Worm (Caenorhabditis elegans): Measurements from ENCODE around the gene npp-18.
A peak's percentile ranks its signal among the peaks of the same experiment; 100 is the strongest.

Gene npp-18

ce11 chrIII:13301983-13302382 is 5.3 kb downstream of the npp-18 start:
- TF ChIP-seq dmd-4 (tag; optimal IDR thresholded peaks at IDR 0.05) (no peak), zag-1 (tag; optimal IDR thresholded peaks at IDR 0.05) (no peak), lsy-2 (tag; optimal IDR thresholded peaks at IDR 0.05) (no peak), ztf-4 (tag; optimal IDR thresholded peaks at IDR 0.05) (no peak), unc-39 (tag; optimal IDR thresholded peaks at IDR 0.05) (no peak), elt-3 (tag; optimal IDR thresholded peaks at IDR 0.05) (no peak), nhr-11 (tag; optimal IDR thresholded peaks at IDR 0.05) (no peak), ceh-16 (tag; optimal IDR thresholded peaks at IDR 0.05) (no peak), C34F6.9 (tag; optimal IDR thresholded peaks at IDR 0.05) (no peak), ztf-1 (GFP tag; conservative IDR thresholded peaks at IDR 0.05) (no peak), nhr-6 (tag; optimal IDR thresholded peaks at IDR 0.05) (no peak), ZK546.5 (tag; optimal IDR thresholded peaks at IDR 0.05) (no peak), nhr-77 (tag; optimal IDR thresholded peaks at IDR 0.05) (no peak), ama-1 (optimal IDR thresholded peaks at IDR 0.05) (no peak)

DNA sequence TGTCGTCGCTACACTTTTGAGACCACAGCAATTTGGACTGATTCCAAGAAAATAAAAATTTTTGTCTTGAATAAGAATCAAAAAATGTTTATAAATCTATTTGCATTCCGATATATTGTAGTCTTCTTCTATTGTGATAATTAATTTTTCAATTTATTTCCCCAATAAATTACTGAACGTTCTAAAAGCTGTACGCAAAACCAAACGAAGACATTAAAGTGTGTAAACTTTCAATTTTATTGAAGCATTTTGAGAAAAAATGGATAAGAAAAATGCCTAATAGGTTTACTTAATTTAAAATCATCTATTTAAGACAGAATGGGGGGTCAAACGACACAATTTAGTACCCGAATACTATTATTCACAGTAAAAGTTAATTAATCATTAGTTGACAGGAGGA is 5.9 kb downstream of the npp-18 start:
- TF ChIP-seq elt-3 (tag; optimal IDR thresholded peaks at IDR 0.05) = no peak
- no peak for TF ChIP-seq blmp-1 (tag; optimal IDR thresholded peaks at IDR 0.05; ENCODE audit: insufficient read depth)
- TF ChIP-seq ceh-16 (tag; optimal IDR thresholded peaks at IDR 0.05) = no peak

ce11 chrIII:13305537-13305936 is 8.9 kb downstream of the npp-18 start:
- TF ChIP-seq mab-5 (tag; optimal IDR thresholded peaks at IDR 0.05) (no peak), egl-27 (tag; optimal IDR thresholded peaks at IDR 0.05) (no peak), fos-1 (tag; optimal IDR thresholded peaks at IDR 0.05) (no peak), sem-4 (tag; optimal IDR thresholded peaks at IDR 0.05) (no peak), nhr-23 (tag; optimal IDR thresholded peaks at IDR 0.05) (no peak)

DNA sequence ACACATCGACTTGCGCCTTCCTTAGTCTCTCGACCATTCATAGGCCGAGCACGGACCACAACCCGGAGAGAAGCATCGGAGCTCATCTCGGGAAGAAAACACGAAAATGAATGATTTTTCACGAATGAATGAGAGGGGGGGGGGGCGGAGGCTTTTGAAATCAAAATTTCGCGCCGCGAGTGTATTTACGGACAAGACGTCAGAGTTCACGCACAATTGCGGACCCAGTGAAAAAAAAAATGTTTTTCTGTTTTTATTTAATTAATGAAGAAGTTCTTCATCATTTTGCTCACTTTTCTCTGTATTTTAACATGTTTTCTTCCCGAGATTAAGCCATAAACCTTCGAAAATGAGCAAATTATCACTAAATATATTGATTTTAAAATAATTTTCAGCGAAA is 10.5 kb downstream of the npp-18 start, which contains the start of the genes klp-19 and slc-36.1:
TSS of gene klp-19 (minus strand) at position 153 of the 400 bp plus-strand sequence.
TSS of gene slc-36.1 (plus strand) at position 396 of the 400 bp plus-strand sequence.
- TF ChIP-seq lin-39 (tag; optimal IDR thresholded peaks at IDR 0.05) (no peak), crh-2 (tag; optimal IDR thresholded peaks at IDR 0.05) (peak; percentile 19), C34F6.9 (tag; optimal IDR thresholded peaks at IDR 0.05) (peak; percentile 71), ceh-82 (tag; optimal IDR thresholded peaks at IDR 0.05) (no peak), gmeb-1 (tag; optimal IDR thresholded peaks at IDR 0.05) (peak; percentile 62), unc-55 (GFP tag; optimal IDR thresholded peaks at IDR 0.05) (peak; percentile 70), nhr-25 (tag; optimal IDR thresholded peaks at IDR 0.05) (peak; percentile 13), ztf-4 (tag; optimal IDR thresholded peaks at IDR 0.05) (no peak)

- TF ChIP-seq blmp-1 (tag; optimal IDR thresholded peaks at IDR 0.05; ENCODE audit: insufficient read depth) = no peak
- peak; percentile 32 for TF ChIP-seq nhr-25 (tag; optimal IDR thresholded peaks at IDR 0.05)
- TF ChIP-seq fos-1 (tag; optimal IDR thresholded peaks at IDR 0.05) = peak; percentile 66
- TF ChIP-seq crh-2 (tag; optimal IDR thresholded peaks at IDR 0.05) = peak; percentile 48
- no peak for TF ChIP-seq elt-3 (tag; optimal IDR thresholded peaks at IDR 0.05)
- peak; percentile 36 for TF ChIP-seq gmeb-1 (tag; optimal IDR thresholded peaks at IDR 0.05)
- TF ChIP-seq lsy-2 (tag; optimal IDR thresholded peaks at IDR 0.05) = peak in 1 of 2 experiments; percentile 27
- peak; percentile 11 for TF ChIP-seq C34F6.9 (tag; optimal IDR thresholded peaks at IDR 0.05)
- no peak for TF ChIP-seq nhr-21 (tag; optimal IDR thresholded peaks at IDR 0.05)
Observed at ce11 chrIII:13310552-13310951, 13.9 kb downstream of the npp-18 start.

ce11 chrIII:13313788-13314187 is 17.1 kb downstream of the npp-18 start, which contains the start of gene Y43F4B.10:
TSS of gene Y43F4B.10 (plus strand) at chrIII:13314068.
- TF ChIP-seq mbf-1 (tag; optimal IDR thresholded peaks at IDR 0.05) (no peak), mab-5 (tag; optimal IDR thresholded peaks at IDR 0.05) (no peak), crh-2 (tag; optimal IDR thresholded peaks at IDR 0.05) (peak; percentile 27), C34F6.9 (tag; optimal IDR thresholded peaks at IDR 0.05) (peak; percentile 64), nhr-129 (tag; optimal IDR thresholded peaks at IDR 0.05) (peak; percentile 14), snpc-4 (tag; optimal IDR thresholded peaks at IDR 0.05) (no peak), zag-1 (tag; optimal IDR thresholded peaks at IDR 0.05) (no peak), lsy-2 (tag; optimal IDR thresholded peaks at IDR 0.05) (peak in 1 of 2 experiments; percentile 60), unc-55 (GFP tag; optimal IDR thresholded peaks at IDR 0.05) (peak; percentile 74), lin-13 (GFP tag; optimal IDR thresholded peaks at IDR 0.05) (no peak), R02D3.7 (tag; optimal IDR thresholded peaks at IDR 0.05) (no peak), nhr-6 (tag; optimal IDR thresholded peaks at IDR 0.05) (no peak), gmeb-1 (tag; optimal IDR thresholded peaks at IDR 0.05) (peak; percentile 8)

All from whole organism, L2 larva.